Worm (Caenorhabditis elegans) whole organism, L1 larva: ENCODE measurements around the gene ZK1127.13.

Source experiments
- ama-1 ChIP-seq: fragments of 150-350 bp; optimal IDR thresholded peaks from 2 replicates; lab custom pipeline; 2014
- nhr-237 ChIP-seq: fragments of 150-350 bp; optimal IDR thresholded peaks from 2 replicates; lab custom pipeline; 2014; ENCODE audit warnings: missing biosample characterization, missing genetic modification characterization
- nhr-77 ChIP-seq: fragments of 150-350 bp; optimal IDR thresholded peaks from 2 replicates; lab custom pipeline; 2014; ENCODE audit warnings: missing biosample characterization, missing genetic modification characterization
- unc-30 ChIP-seq: sonication (generic microtip); optimal IDR thresholded peaks from 2 replicates; lab custom pipeline; 2017; ENCODE audit warnings: missing biosample characterization, missing genetic modification characterization

- no peak for TF ChIP-seq ama-1 (lab: Kevin White, UChicago)
- TF ChIP-seq nhr-77 (tag; lab: Kevin White, UChicago), result no peak
- TF ChIP-seq nhr-237 (tag; lab: Kevin White, UChicago), result no peak
- no peak for TF ChIP-seq unc-30 (tag; lab: Kevin White, UChicago)
Measured at ce11 chrII:7053001-7053400, at the start of gene ZK1127.13.
